Fruit fly (Drosophila melanogaster) ovary, adult (tissue): ENCODE measurements around the gene CG11131.
A peak's percentile ranks its signal among the peaks of the same experiment; 100 is the strongest.

Experiments
- CG17801 ChIP-seq: fragments of 200-800 bp; optimal IDR thresholded peaks from 2 replicates; lab custom pipeline; 2019; ENCODE audit warnings: missing biosample characterization, mild to moderate bottlenecking, missing genetic modification characterization, moderate library complexity; ENCODE audit not compliant: partially characterized antibody

The CG11131 gene

dm6 chr3L:22877934-22878333, 20.6 kb upstream of the CG11131 start:
- TF ChIP-seq CG17801 (GFP tag; lab: Kevin White, UChicago), result no peak

dm6 chr3L:22878723-22879343, 19.7 kb upstream of the CG11131 start, which contains the start of the genes Chro and Ssl1:
Gene Chro (minus strand): TSS chr3L:22878984.
Gene Ssl1 (plus strand): TSS chr3L:22879089.
- TF ChIP-seq CG17801 (GFP tag; lab: Kevin White, UChicago), result peak; percentile 100

- no peak for TF ChIP-seq CG17801 (GFP tag; lab: Kevin White, UChicago)
Observed at dm6 chr3L:22879344-22879723, 19.2 kb upstream of the CG11131 start.

- no peak for TF ChIP-seq CG17801 (GFP tag; lab: Kevin White, UChicago)
Observed at dm6 chr3L:22880914-22881313, 17.6 kb upstream of the CG11131 start, which contains the start of gene slif. Gene slif (plus strand): TSS chr3L:22881045.

dm6 chr3L:22883649-22884048, 14.9 kb upstream of the CG11131 start:
- TF ChIP-seq CG17801 (GFP tag; lab: Kevin White, UChicago), result no peak

dm6 chr3L:22884481-22884880, 14.1 kb upstream of the CG11131 start:
- no peak for TF ChIP-seq CG17801 (GFP tag; lab: Kevin White, UChicago)

- TF ChIP-seq CG17801 (GFP tag; lab: Kevin White, UChicago), result no peak
Observed at dm6 chr3L:22885843-22886242, 12.7 kb upstream of the CG11131 start.

dm6 chr3L:22886939-22887338, 11.6 kb upstream of the CG11131 start:
- no peak for TF ChIP-seq CG17801 (GFP tag; lab: Kevin White, UChicago)

dm6 chr3L:22887677-22888076, 10.9 kb upstream of the CG11131 start:
- TF ChIP-seq CG17801 (GFP tag; lab: Kevin White, UChicago), result no peak

dm6 chr3L:22888591-22889258, 9.8 kb upstream of the CG11131 start:
- no peak for TF ChIP-seq CG17801 (GFP tag; lab: Kevin White, UChicago)

dm6 chr3L:22890024-22890423, 8.5 kb upstream of the CG11131 start:
- TF ChIP-seq CG17801 (GFP tag; lab: Kevin White, UChicago), result no peak

- no peak for TF ChIP-seq CG17801 (GFP tag; lab: Kevin White, UChicago)
Observed at dm6 chr3L:22891009-22891408, 7.5 kb upstream of the CG11131 start.

dm6 chr3L:22894689-22895283, 3.8 kb upstream of the CG11131 start:
- TF ChIP-seq CG17801 (GFP tag; lab: Kevin White, UChicago), result no peak

dm6 chr3L:22901612-22902011, 3.1 kb downstream of the CG11131 start, which contains the start of gene BoYb:
Gene BoYb (plus strand): TSS chr3L:22901912.
- TF ChIP-seq CG17801 (GFP tag; lab: Kevin White, UChicago), result no peak

dm6 chr3L:22909325-22909904, 10.9 kb downstream of the CG11131 start:
- TF ChIP-seq CG17801 (GFP tag; lab: Kevin White, UChicago), result no peak
